Fruit fly (Drosophila melanogaster): ENCODE measurements around the gene Rev1.

Gene Rev1

DNA sequence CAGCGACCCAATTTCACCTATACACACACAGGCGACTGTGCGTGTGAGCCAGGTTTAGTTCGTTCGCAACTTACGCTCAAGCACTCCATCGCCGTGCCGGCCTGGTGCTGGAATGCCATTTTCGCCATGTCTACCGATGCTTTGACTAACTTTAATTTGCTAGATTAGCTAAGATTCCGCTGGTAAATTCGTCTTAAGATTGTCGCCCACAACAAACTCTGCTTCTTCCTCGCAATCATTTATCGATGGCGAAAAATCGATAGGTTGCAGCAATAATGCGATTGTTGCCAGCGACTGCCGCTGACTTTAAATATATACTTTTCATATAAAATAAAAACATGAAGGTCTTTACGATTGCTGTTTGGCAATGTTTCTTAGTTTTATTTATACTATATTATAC lies 1.5 kb upstream of the Rev1 start, which contains the start of gene CG3402 (continued):
- no peak for TF ChIP-seq CG9727 (GFP tag; optimal IDR thresholded peaks at IDR 0.05)
- no peak for TF ChIP-seq fd64A (GFP tag; optimal IDR thresholded peaks at IDR 0.05)
- TF ChIP-seq fd96Cb (tag; optimal IDR thresholded peaks at IDR 0.05) = no peak
- TF ChIP-seq ken (GFP tag; IDR thresholded peaks at IDR 0.05) = no peak
- peak; percentile 68; the same call in 2 of the 3 replicates for TF ChIP-seq Opbp (GFP tag; IDR thresholded peaks at IDR 0.05; ENCODE audit: partially characterized antibody)
- TF ChIP-seq CG14667 (GFP tag; IDR thresholded peaks at IDR 0.05) = no peak
- no peak for TF ChIP-seq CG6175 (GFP tag; IDR thresholded peaks at IDR 0.05)
- TF ChIP-seq peb (GFP tag; IDR thresholded peaks at IDR 0.05) = no peak
- TF ChIP-seq Sin3A (optimal IDR thresholded peaks at IDR 0.05) = peak; percentile 4
- no peak for TF ChIP-seq Nf-YA (GFP tag; IDR thresholded peaks at IDR 0.05)
- TF ChIP-seq CG34422 (GFP tag; IDR thresholded peaks at IDR 0.05) = 0 out of 3 replicates have a peak, but pooled peaks have one; percentile 19
- TF ChIP-seq caup (GFP tag; optimal IDR thresholded peaks at IDR 0.05; ENCODE audit: severe bottlenecking) = no peak
- no peak for TF ChIP-seq otp (GFP tag; IDR thresholded peaks at IDR 0.05)
- no peak for TF ChIP-seq D (optimal IDR thresholded peaks at IDR 0.05)
- TF ChIP-seq D (GFP tag; optimal IDR thresholded peaks at IDR 0.05) = no peak
- no peak for TF ChIP-seq tgo (GFP tag; IDR thresholded peaks at IDR 0.05)
- no peak for TF ChIP-seq CG16815 (GFP tag; optimal IDR thresholded peaks at IDR 0.05)
- TF ChIP-seq CG7372 (GFP tag; IDR thresholded peaks at IDR 0.05) = no peak
- 0 out of 2 replicates have a peak, but pooled peaks have one; percentile 9 for TF ChIP-seq sob (GFP tag; IDR thresholded peaks at IDR 0.05)
- TF ChIP-seq Ets97D (GFP tag; optimal IDR thresholded peaks at IDR 0.05) = no peak
- TF ChIP-seq Mes4 (GFP tag; optimal IDR thresholded peaks at IDR 0.05) = no peak
- no peak for TF ChIP-seq BtbVII (GFP tag; optimal IDR thresholded peaks at IDR 0.05)
- TF ChIP-seq CG15601 (tag; optimal IDR thresholded peaks at IDR 0.05) = no peak
- TF ChIP-seq CG6765 (GFP tag; optimal IDR thresholded peaks at IDR 0.05) = no peak
- no peak for TF ChIP-seq NK7.1 (GFP tag; optimal IDR thresholded peaks at IDR 0.05)
- TF ChIP-seq CG12769 (tag; optimal IDR thresholded peaks at IDR 0.05) = peak; percentile 52
- TF ChIP-seq CG12236 (GFP tag; optimal IDR thresholded peaks at IDR 0.05) = no peak
- TF ChIP-seq ssp (GFP tag; IDR thresholded peaks at IDR 0.05) = no peak
- TF ChIP-seq az2 (GFP tag; optimal IDR thresholded peaks at IDR 0.05) = no peak
- no peak for TF ChIP-seq eve (GFP tag; optimal IDR thresholded peaks at IDR 0.05)
- TF ChIP-seq z (GFP tag; IDR thresholded peaks at IDR 0.05) = no peak
- TF ChIP-seq fu2 (GFP tag; optimal IDR thresholded peaks at IDR 0.05) = no peak
- peak; percentile 67 for TF ChIP-seq CG4617 (GFP tag; optimal IDR thresholded peaks at IDR 0.05; ENCODE audit: borderline replicate concordance)
- no peak for TF ChIP-seq CG4854 (GFP tag; optimal IDR thresholded peaks at IDR 0.05)
- peak; percentile 75 for TF ChIP-seq tna (GFP tag; IDR thresholded peaks at IDR 0.05; ENCODE audit: partially characterized antibody)
- no peak for TF ChIP-seq rib (GFP tag; IDR thresholded peaks at IDR 0.05)
- peak; percentile 55 for TF ChIP-seq pzg (GFP tag; optimal IDR thresholded peaks at IDR 0.05)
- no peak for TF ChIP-seq CG4707 (GFP tag; optimal IDR thresholded peaks at IDR 0.05)
- TF ChIP-seq gcm2 (GFP tag; optimal IDR thresholded peaks at IDR 0.05) = no peak
- TF ChIP-seq Six4 (GFP tag; optimal IDR thresholded peaks at IDR 0.05) = no peak
- peak; percentile 82 for TF ChIP-seq CG13287 (GFP tag; IDR thresholded peaks at IDR 0.05; ENCODE audit: partially characterized antibody)
- no peak for TF ChIP-seq Gsc (GFP tag; IDR thresholded peaks at IDR 0.05)
- TF ChIP-seq sna (GFP tag; IDR thresholded peaks at IDR 0.05; ENCODE audit: partially characterized antibody) = peak; percentile 71
- TF ChIP-seq CG2199 (GFP tag; IDR thresholded peaks at IDR 0.05) = no peak
- no peak for TF ChIP-seq CG7745 (tag; optimal IDR thresholded peaks at IDR 0.05)
- no peak for TF ChIP-seq Ravus (GFP tag; IDR thresholded peaks at IDR 0.05)
- no peak; the same call in none of the 2 replicates for TF ChIP-seq inv (GFP tag; IDR thresholded peaks at IDR 0.05; ENCODE audit: partially characterized antibody)
- no peak for TF ChIP-seq crol (GFP tag; IDR thresholded peaks at IDR 0.05)
- TF ChIP-seq chinmo (GFP tag; IDR thresholded peaks at IDR 0.05; ENCODE audit: partially characterized antibody) = peak; percentile 77; the same call in 2 of the 4 replicates
- TF ChIP-seq CG10543 (GFP tag; optimal IDR thresholded peaks at IDR 0.05) = no peak
- TF ChIP-seq mld (GFP tag; IDR thresholded peaks at IDR 0.05; ENCODE audit: partially characterized antibody) = peak; percentile 71; the same call in 2 of the 3 replicates
- no peak for TF ChIP-seq ap (GFP tag; IDR thresholded peaks at IDR 0.05)
